Fruit fly (Drosophila melanogaster): ENCODE data around the gene CG9915.

Gene CG9915

DNA sequence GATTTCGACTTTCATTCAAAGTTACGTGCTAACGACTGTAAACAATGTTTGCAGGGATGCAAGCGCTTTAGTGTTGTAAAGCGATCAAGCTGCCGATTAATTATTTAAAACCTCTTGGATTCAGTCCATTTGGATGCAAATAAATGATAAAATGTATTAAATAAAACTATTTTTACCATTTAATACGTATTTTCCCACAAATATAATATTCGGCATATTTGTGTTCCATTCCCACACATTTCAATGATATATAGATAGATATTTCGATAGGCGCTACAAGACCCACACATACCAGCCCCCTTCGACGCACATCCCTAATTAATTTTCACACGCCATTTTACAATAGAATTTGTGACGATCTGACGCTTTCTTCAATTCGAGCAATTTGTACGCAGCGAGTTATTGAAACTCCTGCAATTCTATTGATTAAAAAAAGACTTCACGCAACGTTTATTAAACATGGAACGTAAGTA is 24.4 kb downstream of the CG9915 start, which contains the start of the genes CG32576 and caz (continued):
- TF ChIP-seq sens (GFP tag) = peak; percentile 66
- TF ChIP-seq CG6765 (GFP tag; optimal IDR thresholded peaks at IDR 0.05) = no peak
- TF ChIP-seq ATbp (GFP tag; optimal IDR thresholded peaks at IDR 0.05) = no peak
- no peak for TF ChIP-seq CG16815 (GFP tag; optimal IDR thresholded peaks at IDR 0.05)
- TF ChIP-seq lmd (GFP tag; IDR thresholded peaks at IDR 0.05) = no peak
- TF ChIP-seq zfh1 (GFP tag; IDR thresholded peaks at IDR 0.05) = no peak
- TF ChIP-seq CG3065 (GFP tag; optimal IDR thresholded peaks at IDR 0.05) = no peak
- TF ChIP-seq CG4617 (GFP tag; optimal IDR thresholded peaks at IDR 0.05; ENCODE audit: borderline replicate concordance) = peak; percentile 26
- TF ChIP-seq CG7928 (GFP tag; optimal IDR thresholded peaks at IDR 0.05) = peak; percentile 95
- TF ChIP-seq ro (GFP tag; IDR thresholded peaks at IDR 0.05) = no peak
- no peak for TF ChIP-seq nom (GFP tag; optimal IDR thresholded peaks at IDR 0.05)
- TF ChIP-seq bcd (GFP tag; optimal IDR thresholded peaks at IDR 0.05) = no peak
- no peak for TF ChIP-seq CG13123 (GFP tag; optimal IDR thresholded peaks at IDR 0.05)
- peak; percentile 37 for TF ChIP-seq CG12155 (GFP tag; optimal IDR thresholded peaks at IDR 0.05)
- no peak for TF ChIP-seq sr (GFP tag; IDR thresholded peaks at IDR 0.05)
- peak; percentile 29 for TF ChIP-seq az2 (GFP tag; optimal IDR thresholded peaks at IDR 0.05)
- no peak for TF ChIP-seq CG3726 (GFP tag; IDR thresholded peaks at IDR 0.05)
- no peak for TF ChIP-seq chinmo (GFP tag; IDR thresholded peaks at IDR 0.05; ENCODE audit: partially characterized antibody)
- TF ChIP-seq CG7963 (GFP tag; IDR thresholded peaks at IDR 0.05; ENCODE audit: partially characterized antibody) = no peak
- TF ChIP-seq CG6654 (GFP tag; optimal IDR thresholded peaks at IDR 0.05) = no peak
- peak; percentile 15 for TF ChIP-seq vfl (GFP tag; optimal IDR thresholded peaks at IDR 0.05)
- TF ChIP-seq pzg (GFP tag; optimal IDR thresholded peaks at IDR 0.05) = peak; percentile 67
- TF ChIP-seq Rfx (GFP tag; IDR thresholded peaks at IDR 0.05) = peak; percentile 30; the same call in 1 of the 2 replicates
- TF ChIP-seq CG43689 (GFP tag; IDR thresholded peaks at IDR 0.05) = no peak
- TF ChIP-seq CG6254 (GFP tag; optimal IDR thresholded peaks at IDR 0.05) = peak; percentile 3
- TF ChIP-seq br (optimal IDR thresholded peaks at IDR 0.05) = no peak
- no peak for TF ChIP-seq CG15479 (GFP tag; optimal IDR thresholded peaks at IDR 0.05)
- peak; percentile 60 for TF ChIP-seq Xbp1 (GFP tag; optimal IDR thresholded peaks at IDR 0.05)
- no peak for TF ChIP-seq ab (GFP tag; optimal IDR thresholded peaks at IDR 0.05)
- TF ChIP-seq Ptx1 (GFP tag; IDR thresholded peaks at IDR 0.05) = no peak
- peak; percentile 79 for TF ChIP-seq knrl (GFP tag; IDR thresholded peaks at IDR 0.05; ENCODE audit: partially characterized antibody)
- no peak for TF ChIP-seq tap (tag; optimal IDR thresholded peaks at IDR 0.05)
- no peak for TF ChIP-seq CG6854 (GFP tag; optimal IDR thresholded peaks at IDR 0.05)
- no peak for TF ChIP-seq btn (GFP tag; optimal IDR thresholded peaks at IDR 0.05)
- peak; percentile 13 for TF ChIP-seq CG17186 (GFP tag; optimal IDR thresholded peaks at IDR 0.05)
- peak; percentile 12 for TF ChIP-seq Deaf1 (tag; optimal IDR thresholded peaks at IDR 0.05)
- no peak for TF ChIP-seq dati (GFP tag; IDR thresholded peaks at IDR 0.05)
- TF ChIP-seq CG17359 (tag; optimal IDR thresholded peaks at IDR 0.05) = no peak
- no peak for TF ChIP-seq ase (GFP tag; IDR thresholded peaks at IDR 0.05)
- peak; percentile 26 for TF ChIP-seq CG18262 (tag; optimal IDR thresholded peaks at IDR 0.05)
- no peak for TF ChIP-seq CG5245 (GFP tag; optimal IDR thresholded peaks at IDR 0.05)
- peak; percentile 83 for TF ChIP-seq stwl (tag; optimal IDR thresholded peaks at IDR 0.05)
- TF ChIP-seq Opbp (GFP tag; IDR thresholded peaks at IDR 0.05; ENCODE audit: partially characterized antibody) = no peak
- peak; percentile 48 for TF ChIP-seq Med (GFP tag)
- no peak for TF ChIP-seq al (GFP tag; IDR thresholded peaks at IDR 0.05)
- TF ChIP-seq CG42726 (GFP tag; IDR thresholded peaks at IDR 0.05; ENCODE audit: partially characterized antibody) = no peak
- TF ChIP-seq tx (GFP tag; optimal IDR thresholded peaks at IDR 0.05) = no peak
- peak; percentile 56 for TF ChIP-seq CG30403 (GFP tag; optimal IDR thresholded peaks at IDR 0.05)
- no peak for TF ChIP-seq Gsc (GFP tag; IDR thresholded peaks at IDR 0.05)
- peak; percentile 52 for TF ChIP-seq B-H2 (GFP tag; optimal IDR thresholded peaks at IDR 0.05)
- peak; percentile 57 for TF ChIP-seq CG2120 (GFP tag; optimal IDR thresholded peaks at IDR 0.05)
- TF ChIP-seq dm (GFP tag; optimal IDR thresholded peaks at IDR 0.05) = no peak

Measured in whole organism, embryonic.